Worm (Caenorhabditis elegans) whole organism, midembryonic: ENCODE measurements around the gene nlp-59.

Experiments used
- T22C8.4 ChIP-seq: fragments of 200-800 bp; sonication (Bioruptor generic); IDR thresholded peaks from 2 replicates; pipeline ENCODE4 v1.3.6; 2022; ENCODE audit warnings: missing genetic modification characterization, missing compliant biosample characterization
- cog-1 ChIP-seq: sonication (generic microtip); optimal IDR thresholded peaks from 2 replicates; lab custom pipeline; 2016; ENCODE audit warnings: missing genetic modification characterization, missing compliant biosample characterization
- flt-1 ChIP-seq: fragments of 200-800 bp; sonication (Bioruptor generic); IDR thresholded peaks from 2 replicates; pipeline ENCODE4 v1.3.6; 2022; ENCODE audit warnings: missing genetic modification characterization, missing compliant biosample characterization
- klf-2 ChIP-seq: fragments of 200-800 bp; sonication (Bioruptor generic); conservative IDR thresholded peaks from 2 replicates; pipeline ENCODE4 v1.3.6; 2022; ENCODE audit warnings: missing genetic modification reagents, missing genetic modification characterization, missing compliant biosample characterization
- med-1 ChIP-seq: sonication (generic microtip); optimal IDR thresholded peaks from 2 replicates; lab custom pipeline; 2017; ENCODE audit warnings: missing genetic modification characterization, mild to moderate bottlenecking, missing compliant biosample characterization, antibody characterized with exemption, missing genetic modification reagents; ENCODE audit not compliant: insufficient read depth
- ref-1 ChIP-seq: fragments of 200-800 bp; sonication (Bioruptor generic); conservative IDR thresholded peaks from 2 replicates; pipeline ENCODE4 v1.3.6; 2022; ENCODE audit warnings: missing genetic modification reagents, missing genetic modification characterization, missing compliant biosample characterization
- ztf-23 ChIP-seq: fragments of 200-800 bp; sonication (Bioruptor generic); IDR thresholded peaks from 2 replicates; pipeline ENCODE4 v1.3.6; 2022; ENCODE audit warnings: missing genetic modification reagents, missing genetic modification characterization, missing compliant biosample characterization
- ztf-29 ChIP-seq: fragments of 200-800 bp; sonication (Bioruptor generic); IDR thresholded peaks from 2 replicates; pipeline ENCODE4 v1.3.6; 2022; ENCODE audit warnings: missing genetic modification reagents, missing genetic modification characterization, missing compliant biosample characterization

- TF ChIP-seq ztf-23 (no peak), ref-1 (no peak), flt-1 (GFP tag; lab: Robert Waterston, UW) (no peak), cog-1 (no peak), T22C8.4 (GFP tag; lab: Robert Waterston, UW) (no peak), klf-2 (GFP tag; lab: Robert Waterston, UW) (no peak), med-1 (GFP tag; lab: Kevin White, UChicago) (no peak), ztf-29 (no peak)
Observed at ce11 chrV:15012542-15013301, 41.5 kb downstream of the nlp-59 start.
